Worm (Caenorhabditis elegans) whole organism, young adult: Measurements from ENCODE around the gene unc-70.

Experiments used
- C17E4.6 ChIP-seq: fragments of 200-800 bp; sonication (Bioruptor generic); IDR thresholded peaks from 2 replicates; pipeline ENCODE4 v1.3.6; 2022; ENCODE audit warnings: missing genetic modification reagents, missing genetic modification characterization, missing compliant biosample characterization
- akir-1 ChIP-seq: fragments of 200-800 bp; sonication (Bioruptor generic); optimal IDR thresholded peaks from 2 replicates; lab custom pipeline; 2018; ENCODE audit warnings: mild to moderate bottlenecking, missing genetic modification characterization, moderate library complexity, missing compliant biosample characterization
- ama-1 ChIP-seq, 3 experiments: fragments of 150-350 bp in 1 of 3; sonication (generic microtip) in 2 of 3; optimal IDR thresholded peaks; 2 replicates each; lab custom pipeline; 2014 to 2018; ENCODE audit warnings: missing biosample characterization in 2 of 3, missing genetic modification characterization in 2 of 3, missing genetic modification reagents in 2 of 3
- bed-1 ChIP-seq: fragments of 200-800 bp; sonication (Bioruptor generic); IDR thresholded peaks from 2 replicates; pipeline ENCODE4 v1.3.6; 2022; ENCODE audit warnings: missing genetic modification reagents, missing genetic modification characterization, missing compliant biosample characterization
- egl-18 ChIP-seq: fragments of 200-800 bp; sonication (Bioruptor generic); IDR thresholded peaks from 2 replicates; pipeline ENCODE4 v1.3.6; 2022; ENCODE audit warnings: missing genetic modification reagents, missing genetic modification characterization, missing compliant biosample characterization
- lsy-27 ChIP-seq: sonication (generic microtip); optimal IDR thresholded peaks from 2 replicates; lab custom pipeline; 2017; ENCODE audit warnings: missing genetic modification characterization, mild to moderate bottlenecking, missing compliant biosample characterization, antibody characterized with exemption, missing genotype, borderline replicate concordance; ENCODE audit not compliant: insufficient read depth
- xnd-1 ChIP-seq: sonication (generic microtip); optimal IDR thresholded peaks from 2 replicates; lab custom pipeline; 2016; ENCODE audit warnings: missing genotype, missing genetic modification reagents, missing genetic modification characterization, missing compliant biosample characterization
- ztf-6 ChIP-seq: fragments of 200-800 bp; sonication (Bioruptor generic); IDR thresholded peaks from 2 replicates; pipeline ENCODE4 v1.3.6; 2022; ENCODE audit warnings: missing genetic modification reagents, missing genetic modification characterization, missing compliant biosample characterization

- no peak for TF ChIP-seq akir-1 (GFP tag; lab: Kevin White, UChicago)
- TF ChIP-seq egl-18 (GFP tag; lab: Robert Waterston, UW): no peak
- TF ChIP-seq lsy-27 (tag; lab: Kevin White, UChicago): no peak
- no peak for TF ChIP-seq bed-1 (GFP tag; lab: Robert Waterston, UW)
- TF ChIP-seq ama-1 (optimal IDR thresholded peaks at IDR 0.05; lab: Kevin White, UChicago): no peak
- TF ChIP-seq ama-1 (GFP tag; optimal IDR thresholded peaks at IDR 0.05; lab: Kevin White, UChicago): no peak
- TF ChIP-seq ztf-6 (GFP tag; lab: Robert Waterston, UW): no peak
- TF ChIP-seq xnd-1 (tag; lab: Kevin White, UChicago): no peak
- no peak for TF ChIP-seq C17E4.6 (GFP tag; lab: Robert Waterston, UW)
Observed at ce11 chrV:6881038-6881437, at the start of gene unc-70.
